Fruit fly (Drosophila melanogaster) Kc167 (cell line): ENCODE measurements around the gene CG42554.

Source experiments
- Myc ChIP-seq: fragments of >200 bp; optimal IDR thresholded peaks from 2 replicates; lab custom pipeline; 2017; ENCODE audit warnings: missing external identifiers
- Sin3A ChIP-seq: fragments of >200 bp; optimal IDR thresholded peaks from 2 replicates; lab custom pipeline; 2018; ENCODE audit warnings: missing external identifiers
- h ChIP-seq: fragments of >200 bp; optimal IDR thresholded peaks from 3 replicates; lab custom pipeline; 2018; ENCODE audit warnings: missing external identifiers
- insv ChIP-seq: fragments of >200 bp; optimal IDR thresholded peaks from 3 replicates; lab custom pipeline; 2018; ENCODE audit warnings: missing external identifiers
- psq ChIP-seq: fragments of >200 bp; optimal IDR thresholded peaks from 2 replicates; lab custom pipeline; 2017; ENCODE audit warnings: missing external identifiers
- ttk ChIP-seq: sonication (Bioruptor generic); optimal IDR thresholded peaks from 2 replicates; lab custom pipeline; 2017; ENCODE audit warnings: missing external identifiers

Gene CG42554

DNA sequence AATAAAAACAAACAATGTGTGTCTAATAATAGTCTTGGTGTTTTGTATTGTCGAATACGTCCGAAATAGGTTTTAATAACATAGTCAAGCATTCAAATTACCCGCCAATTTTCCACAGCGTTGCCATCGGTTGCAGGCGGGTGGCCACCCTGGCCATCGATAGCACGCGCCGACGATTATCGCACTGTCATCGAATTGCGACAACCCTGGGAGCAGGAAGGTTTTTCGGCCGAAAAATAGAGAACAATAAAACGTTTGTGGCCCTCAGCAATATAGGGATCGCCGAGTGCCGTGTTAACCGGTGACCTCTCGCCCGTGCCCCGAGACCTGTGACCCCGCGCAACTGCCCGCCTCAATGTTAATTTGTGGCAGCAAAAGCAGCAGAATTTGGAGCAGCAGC, 36.2 kb downstream of the CG42554 start, which contains the start of gene Usp10:
Gene Usp10, plus strand, starts transcription at position 187 of the 400 bp plus-strand sequence.
- TF ChIP-seq insv (lab: Kevin White, UChicago) (no peak), h (lab: Kevin White, UChicago) (no peak), Myc (no peak), Sin3A (lab: Kevin White, UChicago) (no peak), ttk (lab: Kevin White, UChicago) (no peak), psq (lab: Kevin White, UChicago) (no peak)

- TF ChIP-seq h (lab: Kevin White, UChicago) (no peak), Myc (no peak), insv (lab: Kevin White, UChicago) (no peak), ttk (lab: Kevin White, UChicago) (no peak), psq (lab: Kevin White, UChicago) (no peak), Sin3A (lab: Kevin White, UChicago) (no peak)
These were observed 37.0 kb downstream of the CG42554 start for dm6 chr3L:872389-872972.

dm6 chr3L:875416-876011, 40.0 kb downstream of the CG42554 start:
- TF ChIP-seq insv (lab: Kevin White, UChicago) (no peak), h (lab: Kevin White, UChicago) (no peak), Sin3A (lab: Kevin White, UChicago) (no peak), ttk (lab: Kevin White, UChicago) (no peak), Myc (no peak), psq (lab: Kevin White, UChicago) (no peak)

DNA sequence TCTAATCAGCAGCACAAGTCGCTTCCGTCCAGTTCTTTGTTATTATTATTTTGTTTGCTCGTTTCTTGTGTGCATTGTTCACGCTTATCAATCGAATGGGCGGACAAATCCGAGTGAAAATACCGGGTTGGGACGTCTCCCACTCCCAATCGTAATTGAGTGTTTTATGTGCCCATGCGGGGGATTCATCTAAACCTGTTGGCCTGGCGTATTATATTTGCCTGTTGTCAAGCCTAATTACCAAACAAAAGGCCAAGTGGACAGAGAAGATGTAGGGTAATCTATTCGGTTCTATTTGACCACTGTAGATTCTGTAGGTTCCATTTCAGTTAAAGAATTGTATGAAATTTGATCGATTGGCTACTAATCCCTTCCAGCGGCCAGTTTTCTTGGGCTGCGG, 40.6 kb downstream of the CG42554 start:
- no peak for TF ChIP-seq psq (lab: Kevin White, UChicago)
- TF ChIP-seq Myc = no peak
- TF ChIP-seq h (lab: Kevin White, UChicago) = no peak
- no peak for TF ChIP-seq insv (lab: Kevin White, UChicago)
- TF ChIP-seq ttk (lab: Kevin White, UChicago) = no peak
- TF ChIP-seq Sin3A (lab: Kevin White, UChicago) = no peak

DNA sequence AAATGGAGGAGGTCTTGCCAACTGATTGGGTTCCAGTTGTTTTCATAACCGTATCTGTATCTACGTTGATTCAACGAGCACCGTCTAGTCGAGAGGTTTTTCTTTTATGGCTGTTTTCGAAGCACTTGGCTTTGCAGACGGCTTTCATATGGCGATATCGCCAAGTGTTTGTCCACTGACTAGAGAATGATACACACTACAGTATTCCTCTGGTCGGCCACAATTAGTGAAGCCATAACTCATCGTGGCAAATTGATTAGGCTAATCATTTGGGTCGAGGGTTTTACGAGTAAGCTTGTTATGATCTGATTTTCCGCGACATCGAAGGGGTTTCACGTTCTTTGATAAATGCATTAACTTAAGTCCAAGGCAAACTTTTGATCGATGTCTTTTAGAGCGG, 41.2 kb downstream of the CG42554 start:
- TF ChIP-seq insv (lab: Kevin White, UChicago) = no peak
- no peak for TF ChIP-seq h (lab: Kevin White, UChicago)
- no peak for TF ChIP-seq Myc
- no peak for TF ChIP-seq psq (lab: Kevin White, UChicago)
- TF ChIP-seq Sin3A (lab: Kevin White, UChicago) = no peak
- TF ChIP-seq ttk (lab: Kevin White, UChicago) = no peak

DNA sequence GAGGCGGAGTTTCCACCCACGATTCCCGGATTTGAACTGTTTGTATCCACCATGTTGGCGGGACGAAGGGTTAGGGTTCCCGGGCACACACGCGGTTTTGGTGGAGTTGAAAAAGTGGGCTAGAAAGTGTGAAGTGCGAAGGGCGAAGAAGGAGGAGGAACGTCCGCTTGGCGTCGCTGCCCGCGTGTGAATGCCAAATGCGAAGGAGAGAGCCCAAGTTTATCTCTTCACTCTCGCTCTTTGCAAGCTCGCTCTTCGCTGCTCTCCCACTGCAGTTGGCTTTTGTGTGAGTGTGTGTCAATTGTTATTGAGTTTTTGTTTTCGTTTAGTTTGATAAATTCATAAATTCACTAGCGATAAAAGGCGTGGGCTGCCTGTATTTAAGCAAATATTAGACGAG, 45.4 kb downstream of the CG42554 start:
- TF ChIP-seq ttk (lab: Kevin White, UChicago) (no peak), h (lab: Kevin White, UChicago) (no peak), Sin3A (lab: Kevin White, UChicago) (no peak), insv (lab: Kevin White, UChicago) (no peak), psq (lab: Kevin White, UChicago) (no peak), Myc (no peak)

DNA sequence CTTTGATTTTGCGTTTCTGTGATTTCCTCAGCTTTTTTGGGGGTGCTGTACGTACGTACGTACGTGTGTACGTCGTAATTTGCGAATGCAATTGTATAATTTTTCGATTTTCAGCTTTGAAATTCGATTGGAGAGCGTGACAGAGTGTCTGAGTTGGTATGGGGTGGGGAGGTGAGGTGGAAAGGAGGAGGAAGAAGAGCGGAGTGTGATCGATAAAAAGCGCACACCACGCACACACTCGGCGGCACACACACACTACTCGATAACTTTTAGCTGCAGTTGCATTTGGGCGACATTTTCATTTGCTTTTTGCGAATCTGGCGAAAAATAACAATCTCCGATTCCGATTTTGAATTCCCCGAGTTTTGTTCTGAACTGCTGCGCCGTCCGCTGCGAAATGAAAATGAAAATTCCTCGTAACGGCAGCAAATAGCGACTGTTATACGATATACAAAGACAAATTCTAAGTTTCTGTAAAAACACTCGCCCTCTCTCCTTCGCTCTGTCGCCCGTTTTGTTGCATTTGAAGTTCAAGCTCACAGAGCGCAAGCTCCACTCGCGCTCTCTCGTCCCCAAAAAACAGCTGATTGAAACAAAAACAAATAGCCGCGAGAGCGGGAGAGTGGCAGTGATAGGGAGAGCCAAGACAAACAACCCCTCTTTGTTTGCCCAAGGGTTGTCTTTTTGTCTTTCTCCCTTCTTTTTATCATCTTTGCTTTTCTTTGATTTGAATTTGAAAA, 46.2 kb downstream of the CG42554 start, which contains the start of gene CG13907:
Gene CG13907, minus strand, starts transcription at position 518 of the 740 bp plus-strand sequence.
- TF ChIP-seq psq (lab: Kevin White, UChicago) = no peak
- no peak for TF ChIP-seq Sin3A (lab: Kevin White, UChicago)
- TF ChIP-seq Myc = no peak
- TF ChIP-seq ttk (lab: Kevin White, UChicago) = no peak
- TF ChIP-seq h (lab: Kevin White, UChicago) = no peak
- no peak for TF ChIP-seq insv (lab: Kevin White, UChicago)

dm6 chr3L:882236-882891, 46.9 kb downstream of the CG42554 start:
- TF ChIP-seq h (lab: Kevin White, UChicago) (no peak), Myc (no peak), insv (lab: Kevin White, UChicago) (no peak), Sin3A (lab: Kevin White, UChicago) (no peak), psq (lab: Kevin White, UChicago) (no peak), ttk (lab: Kevin White, UChicago) (no peak)

DNA sequence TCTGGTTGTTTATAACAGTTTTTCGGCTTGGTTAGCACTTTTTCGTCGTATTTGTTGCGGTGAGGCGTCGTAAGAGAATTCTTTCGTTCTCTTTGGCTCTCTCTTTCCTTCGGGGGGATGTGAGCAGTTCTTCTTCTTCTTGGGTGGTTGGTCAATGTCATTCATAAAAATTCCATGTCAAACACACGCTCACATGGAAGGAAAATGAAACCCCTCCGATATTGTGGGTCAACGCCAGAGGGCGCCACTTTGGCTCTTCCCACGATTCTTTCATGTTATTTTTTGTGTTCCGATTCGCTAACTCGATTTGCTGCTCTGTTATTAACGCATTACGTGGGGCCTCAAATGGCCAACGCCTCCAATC, 47.4 kb downstream of the CG42554 start:
- TF ChIP-seq h (lab: Kevin White, UChicago) = no peak
- no peak for TF ChIP-seq psq (lab: Kevin White, UChicago)
- TF ChIP-seq ttk (lab: Kevin White, UChicago) = no peak
- no peak for TF ChIP-seq insv (lab: Kevin White, UChicago)

DNA sequence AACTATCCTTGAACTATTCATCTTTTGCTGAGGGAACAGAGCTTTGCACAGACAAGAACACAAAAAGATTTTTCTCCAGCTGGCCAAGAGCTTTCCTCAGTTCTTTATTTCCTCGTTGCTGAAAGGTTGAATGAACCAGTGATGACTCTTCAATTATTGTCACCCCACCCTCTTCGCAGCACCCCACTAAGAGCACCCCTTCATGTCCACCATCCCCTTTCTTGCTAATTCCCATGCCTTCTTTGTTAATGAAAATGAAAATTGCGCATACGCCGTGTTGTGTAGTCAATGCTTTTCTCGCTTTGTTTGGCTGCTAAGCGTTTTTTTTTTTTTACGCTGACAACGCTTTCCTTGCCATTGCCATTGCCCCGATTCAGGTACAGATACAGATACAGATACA, 48.3 kb downstream of the CG42554 start:
- TF ChIP-seq h (lab: Kevin White, UChicago) = no peak

- TF ChIP-seq ttk (lab: Kevin White, UChicago) (no peak), insv (lab: Kevin White, UChicago) (no peak), Myc (no peak), Sin3A (lab: Kevin White, UChicago) (no peak), psq (lab: Kevin White, UChicago) (no peak), h (lab: Kevin White, UChicago) (no peak)
These were observed 48.8 kb downstream of the CG42554 start for dm6 chr3L:884239-884638.
